Fruit fly (Drosophila melanogaster) whole organism, embryonic: ENCODE measurements around the gene SrpRbeta.

Source experiments
- B-H2 ChIP-seq: fragments of 200-800 bp; sonication (Bioruptor generic); optimal IDR thresholded peaks from 2 replicates; lab custom pipeline; 2018; ENCODE audit warnings: missing biosample characterization, mild to moderate bottlenecking, missing genetic modification characterization
- CG10462 ChIP-seq: fragments of 200-800 bp; sonication (Bioruptor generic); optimal IDR thresholded peaks from 2 replicates; lab custom pipeline; 2016; ENCODE audit warnings: missing biosample characterization, missing genetic modification characterization
- CG10565 ChIP-seq: fragments of 200-800 bp; sonication (Bioruptor generic); optimal IDR thresholded peaks from 3 replicates; lab custom pipeline; 2016; ENCODE audit warnings: missing biosample characterization, mild to moderate bottlenecking, missing genetic modification characterization
- CG10654 ChIP-seq: fragments of 200-800 bp; sonication (Bioruptor generic); optimal IDR thresholded peaks from 2 replicates; lab custom pipeline; 2016; ENCODE audit warnings: missing biosample characterization, missing genetic modification characterization
- CG11560 ChIP-seq: fragments of 200-800 bp; sonication (Bioruptor generic); IDR thresholded peaks from 3 replicates; pipeline ENCODE4 v1.3.6; 2022; ENCODE audit warnings: missing biosample characterization, missing genetic modification characterization
- CG13287 ChIP-seq: fragments of 200-800 bp; sonication (Bioruptor generic); IDR thresholded peaks from 2 replicates; pipeline ENCODE4 v1.3.6; 2022; ENCODE audit warnings: missing biosample characterization, missing genetic modification characterization; ENCODE audit not compliant: partially characterized antibody
- CG14014 ChIP-seq: fragments of 200-800 bp; sonication (Bioruptor generic); IDR thresholded peaks from 2 replicates; pipeline ENCODE4 v1.3.6; 2022; ENCODE audit warnings: missing biosample characterization, missing genetic modification characterization
- CG14860 ChIP-seq: fragments of 200-800 bp; sonication (Bioruptor generic); IDR thresholded peaks from 3 replicates; pipeline ENCODE4 v1.3.6; 2022; ENCODE audit warnings: missing biosample characterization, missing genetic modification characterization; ENCODE audit not compliant: partially characterized antibody
- CG16815 ChIP-seq: fragments of 200-800 bp; sonication (Bioruptor generic); optimal IDR thresholded peaks from 3 replicates; lab custom pipeline; 2017; ENCODE audit warnings: missing biosample characterization, mild to moderate bottlenecking, missing genetic modification characterization
- CG1792 ChIP-seq: fragments of 200-800 bp; sonication (Bioruptor generic); optimal IDR thresholded peaks from 2 replicates; lab custom pipeline; 2016; ENCODE audit warnings: missing biosample characterization, missing genetic modification characterization
- CG2116 ChIP-seq: fragments of 200-800 bp; sonication (Bioruptor generic); optimal IDR thresholded peaks from 3 replicates; lab custom pipeline; 2018; ENCODE audit warnings: missing biosample characterization, mild to moderate bottlenecking, missing genetic modification characterization
- CG2129 ChIP-seq: fragments of 200-800 bp; sonication (Bioruptor generic); IDR thresholded peaks from 2 replicates; pipeline ENCODE4 v1.3.6; 2022; ENCODE audit warnings: missing biosample characterization, missing genetic modification characterization; ENCODE audit not compliant: partially characterized antibody
- CG30403 ChIP-seq: fragments of 200-800 bp; sonication (Bioruptor generic); optimal IDR thresholded peaks from 3 replicates; lab custom pipeline; 2016; ENCODE audit warnings: missing biosample characterization, missing genetic modification characterization
- CG31441 ChIP-seq: fragments of 200-800 bp; sonication (Bioruptor generic); IDR thresholded peaks from 2 replicates; pipeline ENCODE4 v1.3.6; 2022; ENCODE audit warnings: missing biosample characterization, missing genetic modification characterization
- CG34422 ChIP-seq: fragments of 200-800 bp; sonication (Bioruptor generic); IDR thresholded peaks from 3 replicates; pipeline ENCODE4 v1.3.6; 2022; ENCODE audit warnings: missing biosample characterization, missing genetic modification characterization
- CG4730 ChIP-seq: fragments of 200-800 bp; sonication (Bioruptor generic); IDR thresholded peaks from 2 replicates; pipeline ENCODE4 v1.3.6; 2022; ENCODE audit warnings: missing biosample characterization, missing genetic modification characterization
- CG9437 ChIP-seq: fragments of 200-800 bp; sonication (Bioruptor generic); optimal IDR thresholded peaks from 2 replicates; lab custom pipeline; 2018; ENCODE audit warnings: missing biosample characterization, mild to moderate bottlenecking, missing genetic modification characterization
- CHES-1-like ChIP-seq: fragments of 200-800 bp; sonication (Bioruptor generic); optimal IDR thresholded peaks from 2 replicates; lab custom pipeline; 2016; ENCODE audit warnings: missing biosample characterization, missing genetic modification characterization
- D ChIP-seq, 2 experiments: fragments of 200-800 bp in 1 of 2; fragments of >200 bp in 1 of 2; sonication (Bioruptor generic) in 1 of 2; optimal IDR thresholded peaks; 2 replicates in 1 of 2; 3 replicates in 1 of 2; lab custom pipeline; 2017; ENCODE audit warnings: mild to moderate bottlenecking in 1 of 2, missing biosample characterization in 1 of 2, missing genetic modification characterization in 1 of 2, missing genetic modification reagents in 1 of 2
- Dfd ChIP-seq, 2 experiments: fragments of >200 bp; optimal IDR thresholded peaks; 2 replicates each; lab custom pipeline; 2017; ENCODE audit warnings: missing biosample characterization in 2 of 2, missing genetic modification characterization in 2 of 2
- Dip2 ChIP-seq: fragments of 200-800 bp; sonication (Bioruptor generic); IDR thresholded peaks from 2 replicates; pipeline ENCODE4 v1.3.6; 2022; ENCODE audit warnings: missing biosample characterization, missing genetic modification characterization
- Dip3 ChIP-seq: fragments of 200-800 bp; sonication (Bioruptor generic); optimal IDR thresholded peaks from 3 replicates; lab custom pipeline; 2016; ENCODE audit warnings: missing biosample characterization, missing genetic modification characterization
- Dref ChIP-seq: fragments of 200-800 bp; sonication (Bioruptor generic); IDR thresholded peaks from 2 replicates; pipeline ENCODE4 v1.3.6; 2022; ENCODE audit warnings: missing biosample characterization, missing genetic modification characterization
- Gsc ChIP-seq: fragments of 200-800 bp; sonication (Bioruptor generic); IDR thresholded peaks from 2 replicates; pipeline ENCODE4 v1.3.6; 2022; ENCODE audit warnings: missing biosample characterization, missing genetic modification characterization
- Hey ChIP-seq: fragments of 200-800 bp; sonication (Bioruptor generic); optimal IDR thresholded peaks from 3 replicates; lab custom pipeline; 2018; ENCODE audit warnings: missing biosample characterization, mild to moderate bottlenecking, missing genetic modification characterization
- Hr78 ChIP-seq, 2 experiments: fragments of 200-800 bp in 1 of 2; fragments of >200 bp in 1 of 2; sonication (Bioruptor generic) in 1 of 2; optimal IDR thresholded peaks; 2 replicates each; lab custom pipeline; 2017 to 2019; ENCODE audit warnings: missing biosample characterization in 2 of 2, missing genetic modification characterization in 2 of 2, mild to moderate bottlenecking in 1 of 2, moderate library complexity in 1 of 2
- Mad ChIP-seq: fragments of 200-800 bp; sonication (Bioruptor generic); optimal IDR thresholded peaks from 2 replicates; lab custom pipeline; 2016; ENCODE audit warnings: missing biosample characterization, missing genetic modification characterization
- NFAT ChIP-seq: fragments of 200-800 bp; sonication (Bioruptor generic); IDR thresholded peaks from 2 replicates; pipeline ENCODE4 v1.3.6; 2022; ENCODE audit warnings: missing biosample characterization, missing genetic modification characterization
- Neu2 ChIP-seq: fragments of 200-800 bp; sonication (Bioruptor generic); optimal IDR thresholded peaks from 3 replicates; lab custom pipeline; 2016; ENCODE audit warnings: missing biosample characterization, missing genetic modification characterization, borderline replicate concordance
- Oli ChIP-seq: fragments of 200-800 bp; sonication (Bioruptor generic); optimal IDR thresholded peaks from 2 replicates; lab custom pipeline; 2018; ENCODE audit warnings: missing biosample characterization, mild to moderate bottlenecking, missing genetic modification characterization, moderate library complexity
- Tbp ChIP-seq: fragments of >200 bp; optimal IDR thresholded peaks from 2 replicates; lab custom pipeline; 2018; ENCODE audit warnings: missing biosample characterization, missing genetic modification characterization
- ara ChIP-seq: fragments of 200-800 bp; sonication (Bioruptor generic); IDR thresholded peaks from 2 replicates; pipeline ENCODE4 v1.3.6; 2022; ENCODE audit warnings: missing biosample characterization, missing genetic modification characterization
- dmrt99B ChIP-seq: fragments of 200-800 bp; sonication (Bioruptor generic); optimal IDR thresholded peaks from 2 replicates; lab custom pipeline; 2018; ENCODE audit warnings: missing biosample characterization, mild to moderate bottlenecking, missing genetic modification characterization, moderate library complexity
- emc ChIP-seq: fragments of 200-800 bp; sonication (Bioruptor generic); optimal IDR thresholded peaks from 2 replicates; lab custom pipeline; 2016; ENCODE audit warnings: missing biosample characterization, missing genetic modification characterization
- esg ChIP-seq: fragments of 200-800 bp; sonication (Bioruptor generic); conservative IDR thresholded peaks from 2 replicates; pipeline ENCODE4 v1.3.6; 2022; ENCODE audit warnings: missing biosample characterization, missing genetic modification characterization
- gcm ChIP-seq: fragments of 200-800 bp; sonication (Bioruptor generic); optimal IDR thresholded peaks from 2 replicates; lab custom pipeline; 2019; ENCODE audit warnings: missing biosample characterization, mild to moderate bottlenecking, missing genetic modification characterization, moderate library complexity
- hb ChIP-seq: fragments of 200-800 bp; sonication (Bioruptor generic); IDR thresholded peaks from 3 replicates; pipeline ENCODE4 v1.3.6; 2022; ENCODE audit warnings: missing biosample characterization, missing genetic modification characterization; ENCODE audit not compliant: partially characterized antibody
- insv ChIP-seq, 2 experiments: fragments of 200-800 bp; sonication (Bioruptor generic); optimal IDR thresholded peaks; 3 replicates each; lab custom pipeline; 2016 to 2018; ENCODE audit warnings: missing biosample characterization in 2 of 2, missing genetic modification characterization in 2 of 2
- jigr1 ChIP-seq: fragments of 200-800 bp; sonication (Bioruptor generic); IDR thresholded peaks from 3 replicates; pipeline ENCODE4 v1.3.6; 2022; ENCODE audit warnings: missing biosample characterization, missing genetic modification characterization
- ken ChIP-seq: fragments of 200-800 bp; sonication (Bioruptor generic); IDR thresholded peaks from 3 replicates; pipeline ENCODE4 v1.3.6; 2022; ENCODE audit warnings: missing biosample characterization, missing genetic modification characterization
- klu ChIP-seq: fragments of 200-800 bp; sonication (Bioruptor generic); IDR thresholded peaks from 2 replicates; pipeline ENCODE4 v1.3.6; 2022; ENCODE audit warnings: missing biosample characterization, missing genetic modification characterization
- lilli ChIP-seq: fragments of 200-800 bp; sonication (Bioruptor generic); optimal IDR thresholded peaks from 3 replicates; lab custom pipeline; 2016; ENCODE audit warnings: missing biosample characterization, missing genetic modification characterization
- luna ChIP-seq: fragments of 200-800 bp; sonication (Bioruptor generic); optimal IDR thresholded peaks from 2 replicates; lab custom pipeline; 2016; ENCODE audit warnings: missing biosample characterization, missing genetic modification characterization
- prd ChIP-seq, 3 experiments: fragments of >200 bp in 2 of 3; fragments of 200-800 bp in 1 of 3; sonication (Bioruptor generic) in 1 of 3; optimal IDR thresholded peaks in 2 of 3; IDR thresholded peaks in 1 of 3; 2 replicates in 2 of 3; 3 replicates in 1 of 3; pipeline versions ENCODE4 v1.3.6 to Lab custom; 2017 to 2022; ENCODE audit warnings: missing biosample characterization in 1 of 3, missing genetic modification characterization in 1 of 3
- pum ChIP-seq: fragments of 200-800 bp; sonication (Bioruptor generic); optimal IDR thresholded peaks from 2 replicates; lab custom pipeline; 2016; ENCODE audit warnings: missing biosample characterization, missing genetic modification characterization
- schlank ChIP-seq: fragments of 200-800 bp; sonication (Bioruptor generic); optimal IDR thresholded peaks from 2 replicates; lab custom pipeline; 2018; ENCODE audit warnings: missing biosample characterization, mild to moderate bottlenecking, missing genetic modification characterization
- sisA ChIP-seq: fragments of 200-800 bp; sonication (Bioruptor generic); IDR thresholded peaks from 2 replicates; pipeline ENCODE4 v1.3.6; 2022; ENCODE audit warnings: missing biosample characterization, missing genetic modification characterization
- stwl ChIP-seq: fragments of 200-800 bp; sonication (Bioruptor generic); optimal IDR thresholded peaks from 3 replicates; lab custom pipeline; 2018; ENCODE audit warnings: missing biosample characterization, mild to moderate bottlenecking, missing genetic modification characterization, moderate library complexity
- tna ChIP-seq: fragments of 200-800 bp; sonication (Bioruptor generic); IDR thresholded peaks from 2 replicates; pipeline ENCODE4 v1.3.6; 2022; ENCODE audit warnings: missing biosample characterization, missing genetic modification characterization; ENCODE audit not compliant: partially characterized antibody

Gene SrpRbeta

dm6 chr3L:8763037-8763454, 43.0 kb upstream of the SrpRbeta start (continued):
- TF ChIP-seq Neu2 (GFP tag; lab: Kevin White, UChicago) (no peak), CG16815 (GFP tag; lab: Kevin White, UChicago) (no peak), CG4730 (GFP tag; lab: Robert Waterston, UW) (peak; percentile 21; the same call in 1 of the 2 replicates), CG11560 (tag; lab: Robert Waterston, UW) (no peak), CG14860 (GFP tag; lab: Robert Waterston, UW) (peak; percentile 57; the same call in 2 of the 3 replicates), Dip3 (GFP tag; lab: Kevin White, UChicago) (no peak), Hr78 (GFP tag; optimal IDR thresholded peaks at IDR 0.05; lab: Kevin White, UChicago) (no peak), gcm (GFP tag; lab: Kevin White, UChicago) (no peak), Dref (GFP tag; lab: Robert Waterston, UW) (no peak), Gsc (no peak), Tbp (GFP tag; lab: Kevin White, UChicago) (no peak), schlank (tag; lab: Kevin White, UChicago) (no peak), NFAT (peak; percentile 41; the same call in 1 of the 2 replicates), Hey (tag; lab: Kevin White, UChicago) (peak; percentile 61), Dfd (GFP tag; optimal IDR thresholded peaks at IDR 0.05; lab: Kevin White, UChicago) (no peak), jigr1 (GFP tag; lab: Robert Waterston, UW) (no peak), lilli (GFP tag; lab: Kevin White, UChicago) (peak; percentile 50), Oli (peak; percentile 32), CG13287 (GFP tag; lab: Robert Waterston, UW) (peak; percentile 56), ken (peak; percentile 73), CG14014 (GFP tag; lab: Robert Waterston, UW) (peak; percentile 54; the same call in 1 of the 2 replicates), CG31441 (GFP tag; lab: Robert Waterston, UW) (peak; percentile 55), CG9437 (GFP tag; lab: Kevin White, UChicago) (peak; percentile 15), Mad (GFP tag; lab: Kevin White, UChicago) (no peak), CG10462 (peak; percentile 14), Dip2 (GFP tag; lab: Robert Waterston, UW) (no peak), CG2116 (GFP tag; lab: Kevin White, UChicago) (no peak), stwl (tag; lab: Kevin White, UChicago) (no peak), luna (GFP tag; lab: Kevin White, UChicago) (no peak), prd (optimal IDR thresholded peaks at IDR 0.05; lab: Kevin White, UChicago) (no peak), prd (GFP tag; IDR thresholded peaks at IDR 0.05; lab: Robert Waterston, UW) (peak; percentile 52; the same call in 1 of the 3 replicates), B-H2 (GFP tag; lab: Kevin White, UChicago) (no peak), CG34422 (GFP tag; lab: Robert Waterston, UW) (peak; percentile 63; the same call in 2 of the 3 replicates), esg (GFP tag; lab: Robert Waterston, UW) (peak; percentile 47), klu (no peak), emc (GFP tag; lab: Kevin White, UChicago) (no peak), CG1792 (GFP tag; lab: Kevin White, UChicago) (no peak), D (optimal IDR thresholded peaks at IDR 0.05; lab: Kevin White, UChicago) (no peak), D (GFP tag; optimal IDR thresholded peaks at IDR 0.05; lab: Kevin White, UChicago) (peak; percentile 7), tna (peak; percentile 91), CG30403 (peak; percentile 45), sisA (peak; percentile 45; the same call in 1 of the 2 replicates), ara (peak; percentile 15; the same call in 1 of the 2 replicates), CG10565 (GFP tag; lab: Kevin White, UChicago) (no peak), pum (GFP tag; lab: Kevin White, UChicago) (no peak), dmrt99B (no peak), CHES-1-like (peak; percentile 35), CG2129 (GFP tag; lab: Robert Waterston, UW) (no peak), hb (0 out of 3 replicates have a peak, but pooled peaks have one; percentile 25), CG10654 (no peak), insv (GFP tag; optimal IDR thresholded peaks at IDR 0.05; lab: Kevin White, UChicago) (no peak)
